Worm (Caenorhabditis elegans) whole organism, L2 larva: ENCODE results near the gene nipi-4.

Source experiments
- R02D3.7 ChIP-seq: fragments of 150-350 bp; optimal IDR thresholded peaks from 2 replicates; lab custom pipeline; 2014; ENCODE audit warnings: missing biosample characterization, missing genetic modification characterization
- aly-2 ChIP-seq: fragments of 150-350 bp; optimal IDR thresholded peaks from 2 replicates; lab custom pipeline; 2014; ENCODE audit warnings: missing biosample characterization, missing genetic modification characterization
- ama-1 ChIP-seq: fragments of 150-350 bp; optimal IDR thresholded peaks from 2 replicates; lab custom pipeline; 2018; ENCODE audit warnings: inconsistent platforms
- egl-27 ChIP-seq: sonication (generic microtip); optimal IDR thresholded peaks from 3 replicates; lab custom pipeline; 2017; ENCODE audit warnings: missing biosample characterization, missing genetic modification reagents, missing genetic modification characterization
- elt-3 ChIP-seq: sonication (generic microtip); optimal IDR thresholded peaks from 2 replicates; lab custom pipeline; 2017; ENCODE audit warnings: missing biosample characterization, missing genetic modification characterization
- mdl-1 ChIP-seq, 2 experiments: fragments of 150-350 bp in 1 of 2; sonication (generic microtip) in 1 of 2; optimal IDR thresholded peaks; 2 replicates each; lab custom pipeline; 2017; ENCODE audit warnings: missing biosample characterization in 2 of 2, missing genetic modification characterization in 2 of 2
- nhr-11 ChIP-seq: fragments of 150-350 bp; optimal IDR thresholded peaks from 2 replicates; lab custom pipeline; 2014; ENCODE audit warnings: missing biosample characterization, missing genetic modification characterization
- nhr-25 ChIP-seq: fragments of 150-350 bp; sonication (generic microtip); optimal IDR thresholded peaks from 3 replicates; lab custom pipeline; 2014; ENCODE audit warnings: missing biosample characterization, missing genetic modification characterization
- sma-3 ChIP-seq: sonication (generic microtip); optimal IDR thresholded peaks from 2 replicates; lab custom pipeline; 2016; ENCODE audit warnings: missing genetic modification reagents, missing genetic modification characterization, missing compliant biosample characterization
- unc-39 ChIP-seq: fragments of 150-350 bp; optimal IDR thresholded peaks from 2 replicates; lab custom pipeline; 2014; ENCODE audit warnings: missing biosample characterization, missing genetic modification characterization
- unc-62 ChIP-seq: fragments of 150-350 bp; optimal IDR thresholded peaks from 2 replicates; lab custom pipeline; 2014; ENCODE audit warnings: missing biosample characterization, missing genetic modification reagents, missing genetic modification characterization
- zag-1 ChIP-seq: fragments of 150-350 bp; optimal IDR thresholded peaks from 2 replicates; lab custom pipeline; 2014; ENCODE audit warnings: missing biosample characterization, missing genetic modification characterization
- ztf-11 ChIP-seq: sonication (generic microtip); optimal IDR thresholded peaks from 2 replicates; lab custom pipeline; 2017; ENCODE audit warnings: missing biosample characterization, missing genetic modification characterization

DNA sequence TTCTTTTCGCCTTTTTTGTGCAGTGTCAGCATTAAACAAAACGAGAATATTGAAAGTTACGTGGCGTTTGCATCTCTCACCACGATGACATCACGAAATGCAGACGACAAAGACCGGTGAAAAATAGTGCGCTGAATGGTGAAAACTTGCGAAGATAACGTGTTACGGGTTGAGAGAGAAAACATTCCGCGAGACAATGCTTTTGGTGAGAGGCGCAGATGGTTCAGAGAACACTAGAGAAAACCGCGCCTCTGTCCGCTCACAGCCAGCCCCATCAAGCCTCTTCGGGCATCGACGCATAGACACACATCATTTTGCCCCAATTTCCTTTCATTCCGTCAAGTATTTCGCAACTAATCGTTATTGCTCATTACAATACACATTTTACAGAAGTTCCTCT, 16.0 kb downstream of the nipi-4 start, which contains the start of the genes C37C3.9 and C37C3.18:
- TF ChIP-seq aly-2 (tag; lab: Kevin White, UChicago) (no peak), mdl-1 (tag; optimal IDR thresholded peaks at IDR 0.05; lab: Kevin White, UChicago) (peak in 1 of 2 experiments; percentile 58), egl-27 (tag; lab: Kevin White, UChicago) (peak; percentile 71), unc-39 (no peak), R02D3.7 (tag; lab: Kevin White, UChicago) (no peak), zag-1 (tag; lab: Kevin White, UChicago) (no peak), nhr-25 (tag; lab: Kevin White, UChicago) (peak; percentile 59), elt-3 (tag; lab: Kevin White, UChicago) (no peak), ama-1 (lab: Kevin White, UChicago) (peak; percentile 29), sma-3 (GFP tag; lab: Kevin White, UChicago) (peak; percentile 63), unc-62 (GFP tag; lab: Kevin White, UChicago) (no peak), nhr-11 (no peak), ztf-11 (tag; lab: Kevin White, UChicago) (no peak)
